Worm (Caenorhabditis elegans): Measurements from ENCODE around the gene M01H9.2.

Gene M01H9.2

ce11 chrIV:4434441-4435084, 28.5 kb downstream of the M01H9.2 start, which contains the start of the genes R08C7.8 and R08C7.4:
Gene R08C7.8 (minus strand): TSS chrIV:4434541.
Gene R08C7.4 (plus strand): TSS chrIV:4435034.
- TF ChIP-seq F52B5.7 (tag; optimal IDR thresholded peaks at IDR 0.05) (no peak), ceh-91 (GFP tag; IDR thresholded peaks at IDR 0.05) (no peak), mel-28 (tag; optimal IDR thresholded peaks at IDR 0.05; ENCODE audit: borderline replicate concordance) (no peak), sptf-2 (GFP tag; optimal IDR thresholded peaks at IDR 0.05) (no peak), cebp-2 (GFP tag; IDR thresholded peaks at IDR 0.05) (no peak), F33H1.4 (GFP tag; IDR thresholded peaks at IDR 0.05) (no peak), F57C9.4 (tag; optimal IDR thresholded peaks at IDR 0.05) (no peak), F57A8.1 (GFP tag; optimal IDR thresholded peaks at IDR 0.05) (no peak), lin-40 (tag; optimal IDR thresholded peaks at IDR 0.05) (no peak), F10E7.11 (tag; optimal IDR thresholded peaks at IDR 0.05) (no peak), Y53F4B.3 (GFP tag; IDR thresholded peaks at IDR 0.05) (no peak), ztf-25 (GFP tag; IDR thresholded peaks at IDR 0.05) (no peak), tlf-1 (GFP tag; optimal IDR thresholded peaks at IDR 0.05) (no peak), sea-2 (GFP tag; IDR thresholded peaks at IDR 0.05) (no peak), let-607 (tag; optimal IDR thresholded peaks at IDR 0.05) (no peak), F22D6.2 (tag; optimal IDR thresholded peaks at IDR 0.05) (no peak), let-526 (GFP tag; IDR thresholded peaks at IDR 0.05) (no peak), lag-1 (GFP tag; IDR thresholded peaks at IDR 0.05) (no peak), mcd-1 (GFP tag; IDR thresholded peaks at IDR 0.05) (no peak)

DNA sequence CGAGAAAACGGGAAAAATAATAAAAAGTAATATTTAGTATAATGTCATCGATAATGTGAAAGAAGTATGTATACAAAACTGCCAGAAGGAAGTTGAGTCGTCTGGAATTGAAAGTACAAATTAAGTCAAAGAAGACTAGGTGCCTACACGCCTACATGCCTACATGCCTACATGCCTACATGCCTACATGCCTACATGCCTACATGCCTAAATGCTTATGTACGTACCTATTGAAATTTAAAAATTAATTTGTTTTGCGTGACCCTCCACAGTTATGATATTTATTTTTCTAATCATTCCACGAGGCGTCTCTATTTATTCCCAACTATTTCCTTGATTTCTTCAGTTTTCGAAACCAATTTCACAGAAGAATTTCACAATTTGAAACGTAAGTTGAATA, 33.1 kb downstream of the M01H9.2 start, which contains the start of the genes str-185 and R08C7.5:
Gene str-185 (minus strand): TSS at position 101 of the 400 bp plus-strand sequence.
Gene R08C7.5 (plus strand): TSS at position 329 of the 400 bp plus-strand sequence.
- no peak for TF ChIP-seq let-607 (tag; optimal IDR thresholded peaks at IDR 0.05)
- TF ChIP-seq die-1 (tag; optimal IDR thresholded peaks at IDR 0.05) = no peak
- no peak for TF ChIP-seq unc-130 (GFP tag; optimal IDR thresholded peaks at IDR 0.05)
- no peak for TF ChIP-seq bed-1 (GFP tag; IDR thresholded peaks at IDR 0.05)
- no peak for TF ChIP-seq let-526 (GFP tag; IDR thresholded peaks at IDR 0.05)
- no peak for TF ChIP-seq Y79H2A.3 (GFP tag; conservative IDR thresholded peaks at IDR 0.05)
- no peak for TF ChIP-seq C17E4.6 (GFP tag; IDR thresholded peaks at IDR 0.05)
- TF ChIP-seq akir-1 (GFP tag; optimal IDR thresholded peaks at IDR 0.05) = no peak
- TF ChIP-seq nfya-2 (GFP tag; IDR thresholded peaks at IDR 0.05) = no peak
- no peak for TF ChIP-seq somi-1 (GFP tag; optimal IDR thresholded peaks at IDR 0.05)
- no peak for TF ChIP-seq ztf-25 (GFP tag; IDR thresholded peaks at IDR 0.05)

DNA sequence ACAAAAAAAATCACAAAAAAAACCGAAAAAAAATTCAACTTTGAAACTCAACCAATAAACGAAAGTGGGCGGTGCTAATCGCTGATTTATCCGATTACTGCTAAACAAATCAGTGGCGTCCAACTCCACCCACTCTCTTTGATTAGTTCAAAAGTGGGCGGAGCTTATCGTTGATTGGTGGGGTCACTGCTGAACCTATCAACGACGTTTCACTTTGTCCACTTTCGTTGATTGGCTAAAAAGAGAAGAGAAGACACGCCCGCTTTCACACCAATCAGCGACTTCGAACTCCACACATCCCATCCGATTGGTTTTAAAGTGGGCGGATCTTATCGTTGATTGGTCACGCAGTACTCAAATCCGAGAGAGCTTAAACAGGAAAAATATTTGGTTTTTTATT, 39.1 kb downstream of the M01H9.2 start:
- TF ChIP-seq ceh-100 (GFP tag; IDR thresholded peaks at IDR 0.05) = no peak
- no peak for TF ChIP-seq snpc-3.4 (tag; optimal IDR thresholded peaks at IDR 0.05)
- peak; percentile 48; the same call in 1 of the 2 replicates for TF ChIP-seq nfyb-1 (GFP tag; IDR thresholded peaks at IDR 0.05)
- TF ChIP-seq ztf-3 (GFP tag; optimal IDR thresholded peaks at IDR 0.05) = no peak

- no peak for TF ChIP-seq egl-44 (GFP tag; IDR thresholded peaks at IDR 0.05)
- no peak for TF ChIP-seq nhr-80 (tag; optimal IDR thresholded peaks at IDR 0.05)
- no peak for TF ChIP-seq bed-1 (GFP tag; IDR thresholded peaks at IDR 0.05)
- no peak for TF ChIP-seq ceh-100 (GFP tag; IDR thresholded peaks at IDR 0.05)
- TF ChIP-seq ceh-40 (GFP tag; IDR thresholded peaks at IDR 0.05) = no peak
Observed at ce11 chrIV:4423026-4423425, 40.0 kb downstream of the M01H9.2 start.
